Worm (Caenorhabditis elegans): Measurements from ENCODE around the gene srw-90.

srw-90 gene

ce11 chrV:1725353-1725752 lies 23.5 kb downstream of the srw-90 start, which contains the start of gene sri-27:
TSS of gene sri-27 (plus strand) at chrV:1725653.
- no peak for TF ChIP-seq lin-13 (GFP tag; optimal IDR thresholded peaks at IDR 0.05)
- no peak for TF ChIP-seq sem-4 (tag; optimal IDR thresholded peaks at IDR 0.05)
- no peak for TF ChIP-seq F13H6.1 (tag; optimal IDR thresholded peaks at IDR 0.05)
- no peak for TF ChIP-seq nhr-10 (tag; optimal IDR thresholded peaks at IDR 0.05)
- TF ChIP-seq nhr-77 (tag; optimal IDR thresholded peaks at IDR 0.05): no peak
- TF ChIP-seq ztf-1 (GFP tag; conservative IDR thresholded peaks at IDR 0.05): no peak
- TF ChIP-seq nhr-6 (tag; optimal IDR thresholded peaks at IDR 0.05): no peak
- TF ChIP-seq sma-3 (GFP tag; optimal IDR thresholded peaks at IDR 0.05): no peak
- TF ChIP-seq blmp-1 (tag; optimal IDR thresholded peaks at IDR 0.05; ENCODE audit: insufficient read depth): no peak
- TF ChIP-seq gmeb-1 (tag; optimal IDR thresholded peaks at IDR 0.05): no peak
- TF ChIP-seq unc-39 (tag; optimal IDR thresholded peaks at IDR 0.05): no peak
- no peak for TF ChIP-seq fos-1 (tag; optimal IDR thresholded peaks at IDR 0.05)
- TF ChIP-seq ztf-11 (tag; optimal IDR thresholded peaks at IDR 0.05): no peak
- TF ChIP-seq ZK546.5 (tag; optimal IDR thresholded peaks at IDR 0.05): no peak
- TF ChIP-seq crh-2 (tag; optimal IDR thresholded peaks at IDR 0.05): no peak
- TF ChIP-seq snpc-4 (tag; optimal IDR thresholded peaks at IDR 0.05): no peak
- TF ChIP-seq nhr-12 (tag; optimal IDR thresholded peaks at IDR 0.05): no peak
- no peak for TF ChIP-seq aly-2 (tag; optimal IDR thresholded peaks at IDR 0.05)
- TF ChIP-seq lsy-2 (tag; optimal IDR thresholded peaks at IDR 0.05): no peak
- no peak for TF ChIP-seq nhr-129 (tag; optimal IDR thresholded peaks at IDR 0.05)

- TF ChIP-seq dmd-4 (tag; optimal IDR thresholded peaks at IDR 0.05) (no peak), nhr-23 (tag; optimal IDR thresholded peaks at IDR 0.05) (no peak), ztf-11 (tag; optimal IDR thresholded peaks at IDR 0.05) (no peak), nhr-12 (tag; optimal IDR thresholded peaks at IDR 0.05) (no peak), mab-5 (tag; optimal IDR thresholded peaks at IDR 0.05) (no peak), nhr-237 (tag; optimal IDR thresholded peaks at IDR 0.05) (no peak), sma-9 (GFP tag; optimal IDR thresholded peaks at IDR 0.05) (no peak), sma-9 (tag; optimal IDR thresholded peaks at IDR 0.05) (no peak), ama-1 (optimal IDR thresholded peaks at IDR 0.05) (no peak), nhr-21 (tag; optimal IDR thresholded peaks at IDR 0.05) (no peak), fos-1 (tag; optimal IDR thresholded peaks at IDR 0.05) (no peak), unc-39 (tag; optimal IDR thresholded peaks at IDR 0.05) (no peak), mdl-1 (tag; optimal IDR thresholded peaks at IDR 0.05) (no peak), peb-1 (tag; optimal IDR thresholded peaks at IDR 0.05) (no peak), skn-1 (tag; optimal IDR thresholded peaks at IDR 0.05) (no peak), egl-27 (tag; optimal IDR thresholded peaks at IDR 0.05) (no peak), ceh-82 (tag; optimal IDR thresholded peaks at IDR 0.05) (no peak), elt-1 (tag; optimal IDR thresholded peaks at IDR 0.05) (no peak), nhr-129 (tag; optimal IDR thresholded peaks at IDR 0.05) (no peak), C34F6.9 (tag; optimal IDR thresholded peaks at IDR 0.05) (no peak), lin-13 (GFP tag; optimal IDR thresholded peaks at IDR 0.05) (no peak)
Measured at ce11 chrV:1731918-1732317, 30.1 kb downstream of the srw-90 start, which contains the start of gene gst-21. TSS of gene gst-21 (minus strand) at chrV:1732018.

ce11 chrV:1734569-1734968 lies 32.7 kb downstream of the srw-90 start, which contains the start of gene str-160:
TSS of gene str-160 (plus strand) at chrV:1734869.
- TF ChIP-seq nhr-6 (tag; optimal IDR thresholded peaks at IDR 0.05) (no peak), R02D3.7 (tag; optimal IDR thresholded peaks at IDR 0.05) (no peak), unc-62 (GFP tag; optimal IDR thresholded peaks at IDR 0.05) (no peak), skn-1 (tag; optimal IDR thresholded peaks at IDR 0.05) (no peak), gmeb-1 (tag; optimal IDR thresholded peaks at IDR 0.05) (no peak), lin-11 (tag; optimal IDR thresholded peaks at IDR 0.05) (no peak), lsy-2 (tag; optimal IDR thresholded peaks at IDR 0.05) (no peak), C34F6.9 (tag; optimal IDR thresholded peaks at IDR 0.05) (no peak), ZK546.5 (tag; optimal IDR thresholded peaks at IDR 0.05) (no peak), ceh-82 (tag; optimal IDR thresholded peaks at IDR 0.05) (no peak), mab-5 (tag; optimal IDR thresholded peaks at IDR 0.05) (no peak), nhr-10 (tag; optimal IDR thresholded peaks at IDR 0.05) (no peak), aly-2 (tag; optimal IDR thresholded peaks at IDR 0.05) (no peak)

ce11 chrV:1741074-1741473 lies 39.2 kb downstream of the srw-90 start, which contains the start of gene srab-25:
TSS of gene srab-25 (minus strand) at chrV:1741174.
- TF ChIP-seq blmp-1 (tag; optimal IDR thresholded peaks at IDR 0.05; ENCODE audit: insufficient read depth) (no peak), dmd-4 (tag; optimal IDR thresholded peaks at IDR 0.05) (no peak), mbf-1 (tag; optimal IDR thresholded peaks at IDR 0.05) (no peak), alr-1 (tag; optimal IDR thresholded peaks at IDR 0.05) (no peak), sma-9 (GFP tag; optimal IDR thresholded peaks at IDR 0.05) (no peak), sma-9 (tag; optimal IDR thresholded peaks at IDR 0.05) (no peak), unc-62 (GFP tag; optimal IDR thresholded peaks at IDR 0.05) (no peak), nhr-77 (tag; optimal IDR thresholded peaks at IDR 0.05) (no peak), lin-39 (tag; optimal IDR thresholded peaks at IDR 0.05) (no peak), lin-11 (tag; optimal IDR thresholded peaks at IDR 0.05) (no peak), nhr-129 (tag; optimal IDR thresholded peaks at IDR 0.05) (no peak), lin-13 (GFP tag; optimal IDR thresholded peaks at IDR 0.05) (no peak), Y55F3AM.14 (GFP tag; optimal IDR thresholded peaks at IDR 0.05) (no peak), ceh-16 (tag; optimal IDR thresholded peaks at IDR 0.05) (no peak)
